Fruit fly (Drosophila melanogaster) Kc167 (cell line): ENCODE results near the gene CG31145.

Experiments
- Myc ChIP-seq: fragments of >200 bp; optimal IDR thresholded peaks from 2 replicates; lab custom pipeline; 2017; ENCODE audit warnings: missing external identifiers
- Sin3A ChIP-seq: fragments of >200 bp; optimal IDR thresholded peaks from 2 replicates; lab custom pipeline; 2018; ENCODE audit warnings: missing external identifiers
- h ChIP-seq: fragments of >200 bp; optimal IDR thresholded peaks from 3 replicates; lab custom pipeline; 2018; ENCODE audit warnings: missing external identifiers
- insv ChIP-seq: fragments of >200 bp; optimal IDR thresholded peaks from 3 replicates; lab custom pipeline; 2018; ENCODE audit warnings: missing external identifiers
- psq ChIP-seq: fragments of >200 bp; optimal IDR thresholded peaks from 2 replicates; lab custom pipeline; 2017; ENCODE audit warnings: missing external identifiers
- ttk ChIP-seq: sonication (Bioruptor generic); optimal IDR thresholded peaks from 2 replicates; lab custom pipeline; 2017; ENCODE audit warnings: missing external identifiers

- TF ChIP-seq Myc (lab: Kevin White, UChicago), result no peak
- TF ChIP-seq psq (lab: Kevin White, UChicago), result no peak
- TF ChIP-seq ttk (lab: Kevin White, UChicago), result no peak
- TF ChIP-seq h (lab: Kevin White, UChicago), result no peak
- TF ChIP-seq insv (lab: Kevin White, UChicago), result no peak
- no peak for TF ChIP-seq Sin3A (lab: Kevin White, UChicago)
Measured at dm6 chr3R:23664437-23664836, 5.0 kb downstream of the CG31145 start.
